Worm (Caenorhabditis elegans) whole organism, midembryonic: ENCODE data around the gene fbxb-81.

ENCODE experiments used
- T22C8.4 ChIP-seq: fragments of 200-800 bp; sonication (Bioruptor generic); IDR thresholded peaks from 2 replicates; pipeline ENCODE4 v1.3.6; 2022; ENCODE audit warnings: missing genetic modification characterization, missing compliant biosample characterization
- cog-1 ChIP-seq: sonication (generic microtip); optimal IDR thresholded peaks from 2 replicates; lab custom pipeline; 2016; ENCODE audit warnings: missing genetic modification characterization, missing compliant biosample characterization
- flt-1 ChIP-seq: fragments of 200-800 bp; sonication (Bioruptor generic); IDR thresholded peaks from 2 replicates; pipeline ENCODE4 v1.3.6; 2022; ENCODE audit warnings: missing genetic modification characterization, missing compliant biosample characterization
- klf-2 ChIP-seq: fragments of 200-800 bp; sonication (Bioruptor generic); conservative IDR thresholded peaks from 2 replicates; pipeline ENCODE4 v1.3.6; 2022; ENCODE audit warnings: missing genetic modification reagents, missing genetic modification characterization, missing compliant biosample characterization
- med-1 ChIP-seq: sonication (generic microtip); optimal IDR thresholded peaks from 2 replicates; lab custom pipeline; 2017; ENCODE audit warnings: missing genetic modification characterization, mild to moderate bottlenecking, missing compliant biosample characterization, antibody characterized with exemption, missing genetic modification reagents; ENCODE audit not compliant: insufficient read depth
- ref-1 ChIP-seq: fragments of 200-800 bp; sonication (Bioruptor generic); conservative IDR thresholded peaks from 2 replicates; pipeline ENCODE4 v1.3.6; 2022; ENCODE audit warnings: missing genetic modification reagents, missing genetic modification characterization, missing compliant biosample characterization
- tab-1 ChIP-seq: fragments of 200-800 bp; sonication (Bioruptor generic); IDR thresholded peaks from 2 replicates; pipeline ENCODE4 v1.3.6; 2022; ENCODE audit warnings: missing genetic modification characterization, missing compliant biosample characterization
- ztf-23 ChIP-seq: fragments of 200-800 bp; sonication (Bioruptor generic); IDR thresholded peaks from 2 replicates; pipeline ENCODE4 v1.3.6; 2022; ENCODE audit warnings: missing genetic modification reagents, missing genetic modification characterization, missing compliant biosample characterization
- ztf-29 ChIP-seq: fragments of 200-800 bp; sonication (Bioruptor generic); IDR thresholded peaks from 2 replicates; pipeline ENCODE4 v1.3.6; 2022; ENCODE audit warnings: missing genetic modification reagents, missing genetic modification characterization, missing compliant biosample characterization

fbxb-81 gene

DNA sequence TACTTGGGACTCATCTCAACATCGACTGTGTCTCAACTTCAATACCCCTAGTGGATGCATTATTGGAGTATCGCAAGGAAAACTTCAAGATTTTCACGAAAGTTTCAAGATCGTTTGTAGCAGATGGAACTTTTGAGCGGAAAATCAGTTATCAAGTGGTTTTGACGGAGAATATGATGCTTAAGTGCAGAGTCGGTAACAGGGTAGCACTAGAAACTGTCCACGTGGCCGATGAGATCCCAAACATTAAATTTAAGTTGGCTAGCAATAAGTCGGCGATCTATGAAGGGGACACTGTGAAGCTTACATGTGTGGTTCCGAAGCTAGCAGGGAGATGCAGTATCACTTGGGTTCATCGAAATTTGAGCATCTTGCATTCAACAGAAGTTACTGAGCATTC lies 18.1 kb upstream of the fbxb-81 start:
- TF ChIP-seq flt-1 (GFP tag; lab: Robert Waterston, UW) (no peak), ref-1 (GFP tag; lab: Robert Waterston, UW) (no peak), med-1 (no peak), T22C8.4 (GFP tag; lab: Robert Waterston, UW) (no peak), ztf-29 (GFP tag; lab: Robert Waterston, UW) (no peak)

DNA sequence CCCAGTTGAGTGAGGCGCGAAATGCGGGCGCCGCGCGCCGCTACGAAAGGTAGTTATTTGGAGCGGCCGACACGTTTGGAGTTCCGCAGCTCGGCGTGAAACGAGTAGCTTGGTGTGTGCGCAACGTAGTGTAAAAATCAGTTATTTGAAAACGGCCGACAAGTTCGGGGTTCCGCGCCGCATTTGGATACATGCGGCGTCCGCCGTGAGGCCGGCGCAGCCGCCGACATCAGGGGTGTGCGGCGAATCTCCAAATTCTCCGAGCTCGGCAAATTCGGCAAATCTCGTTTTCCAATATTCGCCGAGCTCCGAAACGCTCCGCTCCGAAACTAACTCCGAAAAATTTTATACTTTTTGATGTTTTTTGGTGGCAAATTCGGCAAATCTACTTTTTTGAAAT lies 17.0 kb upstream of the fbxb-81 start:
- TF ChIP-seq flt-1 (GFP tag; lab: Robert Waterston, UW) (no peak), med-1 (no peak), klf-2 (no peak), ztf-29 (GFP tag; lab: Robert Waterston, UW) (no peak), cog-1 (no peak), ztf-23 (GFP tag; lab: Robert Waterston, UW) (no peak), T22C8.4 (GFP tag; lab: Robert Waterston, UW) (no peak), tab-1 (GFP tag; lab: Robert Waterston, UW) (no peak), ref-1 (GFP tag; lab: Robert Waterston, UW) (no peak)

DNA sequence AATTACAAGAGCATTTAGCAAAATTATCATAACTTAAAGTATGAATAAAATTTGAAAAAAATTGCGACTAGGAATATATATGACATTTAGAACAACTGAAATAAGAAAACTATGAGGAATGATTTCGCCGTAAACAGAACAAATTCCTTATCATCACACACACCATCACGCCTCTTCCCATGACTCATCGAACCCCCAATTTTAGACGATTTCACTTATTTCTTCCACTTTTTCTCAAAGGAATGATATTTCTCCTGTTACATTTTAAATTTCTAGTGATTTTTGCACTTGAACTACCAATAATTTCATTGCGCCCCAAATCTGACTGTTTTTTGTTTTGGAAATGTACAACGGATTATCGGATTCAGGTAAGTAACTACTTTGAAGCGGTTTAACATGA lies 15.6 kb upstream of the fbxb-81 start, which contains the start of the genes zig-13 and ver-1:
Gene zig-13 (minus strand): TSS at position 101 of the 400 bp plus-strand sequence.
Gene ver-1 (plus strand): TSS at position 180 of the 400 bp plus-strand sequence.
- no peak for TF ChIP-seq T22C8.4 (GFP tag; lab: Robert Waterston, UW)
- no peak for TF ChIP-seq ztf-29 (GFP tag; lab: Robert Waterston, UW)
- no peak for TF ChIP-seq flt-1 (GFP tag; lab: Robert Waterston, UW)
- TF ChIP-seq tab-1 (GFP tag; lab: Robert Waterston, UW), result no peak

DNA sequence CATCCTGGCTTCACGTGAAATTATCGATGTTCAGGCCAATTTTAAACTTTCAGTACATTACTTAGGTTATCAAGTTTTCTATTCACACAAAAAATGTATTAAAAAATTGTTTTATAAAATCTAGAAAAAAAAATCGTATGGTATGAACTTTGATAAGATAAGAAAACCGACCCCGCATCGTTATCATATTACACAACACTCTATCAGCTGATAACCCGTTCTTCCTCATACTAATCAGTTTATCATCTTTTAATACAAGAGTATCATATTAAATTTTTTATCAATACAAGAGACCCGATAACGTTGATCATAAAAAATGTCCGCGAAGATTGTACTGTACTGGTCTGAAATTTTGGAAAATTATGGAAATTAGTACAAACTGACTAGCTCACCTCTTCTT lies 13.2 kb upstream of the fbxb-81 start:
- TF ChIP-seq ztf-29 (GFP tag; lab: Robert Waterston, UW), result no peak
- TF ChIP-seq klf-2, result no peak
- TF ChIP-seq T22C8.4 (GFP tag; lab: Robert Waterston, UW), result no peak
- TF ChIP-seq med-1, result no peak
- TF ChIP-seq flt-1 (GFP tag; lab: Robert Waterston, UW), result no peak

DNA sequence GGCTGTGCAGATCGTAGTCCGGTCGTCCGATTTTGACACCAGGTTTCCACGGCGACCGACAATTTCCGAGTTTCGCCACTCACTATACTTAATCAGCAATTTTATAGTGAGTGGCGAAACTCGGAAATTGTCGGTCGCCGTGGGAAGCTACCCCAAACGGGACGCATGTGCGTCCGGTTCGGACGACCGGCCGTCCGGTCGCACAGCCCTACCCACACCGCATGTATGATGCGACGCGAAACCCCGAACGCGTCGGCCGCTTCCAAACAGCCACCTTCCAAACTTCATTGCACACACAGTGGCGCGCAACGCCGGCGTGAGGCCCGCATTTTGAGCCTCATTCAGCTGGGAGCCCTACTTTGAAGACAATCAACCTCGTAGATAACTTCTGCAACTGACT lies 10.1 kb upstream of the fbxb-81 start:
- TF ChIP-seq med-1, result no peak
- no peak for TF ChIP-seq cog-1
- no peak for TF ChIP-seq ztf-29 (GFP tag; lab: Robert Waterston, UW)
- no peak for TF ChIP-seq ztf-23 (GFP tag; lab: Robert Waterston, UW)
- TF ChIP-seq tab-1 (GFP tag; lab: Robert Waterston, UW), result no peak
- TF ChIP-seq klf-2, result no peak
- no peak for TF ChIP-seq flt-1 (GFP tag; lab: Robert Waterston, UW)
- no peak for TF ChIP-seq ref-1 (GFP tag; lab: Robert Waterston, UW)
- no peak for TF ChIP-seq T22C8.4 (GFP tag; lab: Robert Waterston, UW)

DNA sequence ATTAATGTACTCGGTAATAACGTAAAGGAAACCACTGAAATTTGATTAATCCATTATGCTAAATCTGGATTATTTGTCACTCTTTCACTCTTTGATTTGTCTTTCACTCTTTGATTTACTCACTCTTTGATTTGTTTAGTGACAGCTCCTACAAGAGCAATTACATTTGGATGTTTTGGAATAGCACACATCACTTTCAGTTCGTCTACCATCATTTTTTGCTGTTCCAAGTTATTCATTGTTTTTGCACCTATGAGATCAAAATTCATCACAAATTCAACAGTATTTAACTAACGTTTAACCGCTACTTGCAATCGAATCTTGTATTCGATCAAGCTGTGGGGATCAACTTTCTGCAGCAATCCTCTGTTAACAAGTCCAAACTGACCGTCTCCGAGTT lies 8.1 kb upstream of the fbxb-81 start:
- no peak for TF ChIP-seq flt-1 (GFP tag; lab: Robert Waterston, UW)
- TF ChIP-seq ztf-29 (GFP tag; lab: Robert Waterston, UW), result no peak
- TF ChIP-seq med-1, result no peak
- TF ChIP-seq ref-1 (GFP tag; lab: Robert Waterston, UW), result no peak
- TF ChIP-seq klf-2, result no peak
- no peak for TF ChIP-seq tab-1 (GFP tag; lab: Robert Waterston, UW)
- no peak for TF ChIP-seq ztf-23 (GFP tag; lab: Robert Waterston, UW)
- TF ChIP-seq T22C8.4 (GFP tag; lab: Robert Waterston, UW), result no peak
- no peak for TF ChIP-seq cog-1

DNA sequence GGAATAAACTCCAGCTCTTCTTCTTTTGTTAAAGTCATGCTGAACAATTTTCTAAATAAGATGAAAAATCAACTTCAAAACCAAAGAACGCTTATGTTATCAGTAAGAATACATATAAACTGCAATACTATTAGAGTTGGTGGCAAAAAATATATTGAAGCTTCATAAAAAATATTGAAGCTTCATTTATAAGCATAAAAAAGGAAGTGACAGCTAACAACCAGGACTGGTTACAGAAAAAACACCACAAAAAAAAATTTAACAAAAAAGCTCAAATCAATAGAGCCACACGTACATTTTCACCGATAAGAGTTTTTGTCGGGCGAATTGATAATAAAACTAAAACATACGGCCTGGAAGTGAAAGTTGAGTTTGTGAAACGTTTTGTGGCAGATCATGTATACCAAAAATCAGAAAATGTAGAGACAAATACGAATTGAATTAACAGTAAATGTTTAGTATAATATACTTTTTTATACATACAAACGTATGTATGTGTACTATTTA lies 6.6 kb upstream of the fbxb-81 start, which contains the start of gene sqst-5:
Gene sqst-5 (minus strand): TSS at position 51 of the 507 bp plus-strand sequence.
- no peak for TF ChIP-seq tab-1 (GFP tag; lab: Robert Waterston, UW)
- TF ChIP-seq ztf-29 (GFP tag; lab: Robert Waterston, UW), result no peak
- TF ChIP-seq ztf-23 (GFP tag; lab: Robert Waterston, UW), result no peak
- TF ChIP-seq ref-1 (GFP tag; lab: Robert Waterston, UW), result no peak
- TF ChIP-seq T22C8.4 (GFP tag; lab: Robert Waterston, UW), result no peak
- TF ChIP-seq flt-1 (GFP tag; lab: Robert Waterston, UW), result no peak
- no peak for TF ChIP-seq med-1
- TF ChIP-seq cog-1, result no peak
- TF ChIP-seq klf-2, result no peak

DNA sequence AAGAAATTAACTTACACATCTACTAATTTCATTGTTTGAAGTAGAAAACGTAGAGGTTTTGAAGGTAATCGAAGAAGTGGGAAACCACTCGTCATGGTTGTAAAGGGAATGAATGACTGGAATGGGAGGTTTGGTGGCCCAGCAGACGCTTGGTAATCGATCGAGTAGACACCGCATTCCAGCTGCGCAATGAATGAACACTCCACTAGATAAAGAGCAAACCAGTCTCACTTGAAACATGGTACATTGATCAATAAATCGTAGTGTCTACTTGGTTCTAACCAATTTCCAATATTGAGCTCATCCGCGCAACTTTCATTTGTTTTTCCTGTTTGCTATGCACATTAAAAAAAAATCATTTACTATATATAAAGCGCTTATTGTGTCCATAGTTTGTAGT lies 5.4 kb upstream of the fbxb-81 start, which contains the start of gene fbxb-84:
Gene fbxb-84 (minus strand): TSS at position 101 of the 400 bp plus-strand sequence.
- TF ChIP-seq ref-1 (GFP tag; lab: Robert Waterston, UW), result no peak
- no peak for TF ChIP-seq tab-1 (GFP tag; lab: Robert Waterston, UW)
- TF ChIP-seq klf-2, result no peak
- no peak for TF ChIP-seq T22C8.4 (GFP tag; lab: Robert Waterston, UW)
- TF ChIP-seq ztf-29 (GFP tag; lab: Robert Waterston, UW), result no peak
- no peak for TF ChIP-seq cog-1
- no peak for TF ChIP-seq med-1
- TF ChIP-seq flt-1 (GFP tag; lab: Robert Waterston, UW), result no peak
- TF ChIP-seq ztf-23 (GFP tag; lab: Robert Waterston, UW), result no peak

DNA sequence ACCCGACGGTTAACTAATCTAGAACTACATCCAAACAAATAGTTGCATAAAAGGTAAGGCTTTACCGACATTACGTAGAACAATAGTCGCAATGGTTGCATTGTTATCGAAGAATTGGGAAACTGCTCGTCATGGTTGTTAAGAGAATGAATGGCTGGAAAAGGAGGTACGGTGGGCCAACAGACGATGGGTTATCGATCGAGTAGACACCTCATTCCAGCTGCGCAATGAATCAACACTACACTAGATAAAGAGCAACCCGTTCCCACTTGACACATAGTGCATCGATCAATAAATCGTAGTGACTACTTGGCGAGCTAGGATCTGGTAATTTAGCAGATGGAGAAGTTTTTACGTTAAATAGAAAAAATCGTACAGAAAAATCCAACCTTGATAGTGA lies 4.1 kb upstream of the fbxb-81 start, which contains the start of the genes T17A3.12 and fbxb-83:
Gene T17A3.12 (minus strand): TSS at position 101 of the 400 bp plus-strand sequence.
Gene fbxb-83 (minus strand): TSS at position 134 of the 400 bp plus-strand sequence.
- TF ChIP-seq tab-1 (GFP tag; lab: Robert Waterston, UW) (no peak), ztf-29 (GFP tag; lab: Robert Waterston, UW) (no peak), cog-1 (no peak), klf-2 (no peak), flt-1 (GFP tag; lab: Robert Waterston, UW) (no peak), med-1 (no peak), ztf-23 (GFP tag; lab: Robert Waterston, UW) (no peak), T22C8.4 (GFP tag; lab: Robert Waterston, UW) (no peak), ref-1 (GFP tag; lab: Robert Waterston, UW) (no peak)

DNA sequence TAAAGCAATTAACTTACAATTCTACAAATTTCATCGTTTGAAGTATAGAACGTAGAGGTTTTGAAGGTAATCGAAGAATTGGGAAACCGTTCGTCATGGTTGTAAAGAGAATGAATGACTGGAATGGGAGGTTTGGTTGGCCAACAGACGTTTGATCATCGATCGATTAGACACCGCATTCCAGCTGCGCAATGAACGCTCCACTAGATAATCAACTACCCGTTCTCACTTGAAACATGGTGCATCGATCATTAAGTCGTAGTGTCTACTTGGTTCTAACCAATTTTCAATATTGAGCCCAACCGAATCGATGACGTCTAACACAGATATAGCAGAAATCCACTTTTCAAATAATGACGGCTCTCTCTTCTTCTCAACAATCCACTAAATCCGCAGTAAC lies 2.1 kb upstream of the fbxb-81 start, which contains the start of gene fbxb-82:
Gene fbxb-82 (minus strand): TSS at position 101 of the 400 bp plus-strand sequence.
- no peak for TF ChIP-seq ztf-29 (GFP tag; lab: Robert Waterston, UW)
- no peak for TF ChIP-seq med-1
- no peak for TF ChIP-seq klf-2
- TF ChIP-seq tab-1 (GFP tag; lab: Robert Waterston, UW), result no peak
- TF ChIP-seq ref-1 (GFP tag; lab: Robert Waterston, UW), result no peak
- no peak for TF ChIP-seq T22C8.4 (GFP tag; lab: Robert Waterston, UW)
- TF ChIP-seq ztf-23 (GFP tag; lab: Robert Waterston, UW), result no peak
- TF ChIP-seq flt-1 (GFP tag; lab: Robert Waterston, UW), result no peak
- TF ChIP-seq cog-1, result no peak
